ENCODE assay signal across 5 worm cellular contexts in the genomic region with DNA sequence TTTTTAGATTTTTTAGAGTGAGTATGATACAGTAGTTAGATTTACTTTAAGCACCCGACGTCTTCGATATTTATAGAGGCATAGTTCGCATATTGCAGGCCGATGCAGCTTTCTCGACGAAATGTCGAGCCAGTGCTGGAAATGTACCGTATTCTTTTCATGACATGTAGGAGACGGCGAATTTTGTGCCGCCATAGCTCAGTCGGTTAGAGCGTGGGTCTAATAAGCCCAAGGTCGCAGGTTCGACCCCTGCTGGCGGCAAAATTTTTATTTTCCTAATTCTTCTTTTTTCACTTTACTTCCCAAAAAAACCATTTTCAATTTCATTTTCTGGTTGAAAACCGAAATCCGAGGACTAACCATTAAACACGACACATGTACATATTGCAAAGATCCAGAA.
TF ChIP-seq lines count a peak whose summit lies in the region.

No protein-coding gene starts in this region.

TF ChIP-seq in whole organism, L4 larva, 104 proteins besides CTCF, POLR2A, EP300 and RAD21 (continues in another document):
- TF ChIP-seq zip-11 (GFP tag; IDR thresholded peaks at IDR 0.05; lab: Robert Waterston, UW) = no peak
- no peak for TF ChIP-seq ceh-20 (GFP tag; IDR thresholded peaks at IDR 0.05; lab: Robert Waterston, UW)
- 0 out of 2 replicates have a peak, but pooled peaks have one; percentile 12 for TF ChIP-seq ceh-44 (GFP tag; IDR thresholded peaks at IDR 0.05; lab: Robert Waterston, UW)
- TF ChIP-seq vab-7 (GFP tag; IDR thresholded peaks at IDR 0.05; lab: Robert Waterston, UW) = peak; percentile 54; the same call in 1 of the 2 replicates
- TF ChIP-seq duxl-1 (tag; optimal IDR thresholded peaks at IDR 0.05; lab: Kevin White, UChicago; ENCODE audit: poor library complexity) = peak; percentile 21
- TF ChIP-seq lim-7 (GFP tag; IDR thresholded peaks at IDR 0.05; lab: Robert Waterston, UW) = peak; percentile 80; the same call in 1 of the 2 replicates
- TF ChIP-seq pha-4 (GFP tag; IDR thresholded peaks at IDR 0.05; lab: Robert Waterston, UW) = peak; percentile 35; the same call in 1 of the 2 replicates
- no peak for TF ChIP-seq pha-4 (tag; optimal IDR thresholded peaks at IDR 0.05; lab: Kevin White, UChicago)
- TF ChIP-seq lin-13 (GFP tag; optimal IDR thresholded peaks at IDR 0.05; lab: Kevin White, UChicago) = no peak
- TF ChIP-seq egl-43 (GFP tag; IDR thresholded peaks at IDR 0.05; lab: Robert Waterston, UW) = peak; percentile 74
- TF ChIP-seq F37D6.2 (tag; optimal IDR thresholded peaks at IDR 0.05; lab: Kevin White, UChicago) = no peak
- no peak for TF ChIP-seq php-3 (GFP tag; IDR thresholded peaks at IDR 0.05; lab: Robert Waterston, UW)
- no peak for TF ChIP-seq nhr-76 (tag; optimal IDR thresholded peaks at IDR 0.05; lab: Kevin White, UChicago)
- TF ChIP-seq snpc-1.2 (GFP tag; IDR thresholded peaks at IDR 0.05; lab: Robert Waterston, UW) = peak; percentile 20; the same call in 1 of the 2 replicates
- no peak for TF ChIP-seq aly-2 (tag; optimal IDR thresholded peaks at IDR 0.05; lab: Kevin White, UChicago)
- no peak for TF ChIP-seq nhr-42 (GFP tag; IDR thresholded peaks at IDR 0.05; lab: Robert Waterston, UW)
- TF ChIP-seq mdl-1 (tag; optimal IDR thresholded peaks at IDR 0.05; lab: Kevin White, UChicago) = no peak

TF ChIP-seq in whole organism, early embryonic, 17 proteins besides CTCF, POLR2A, EP300 and RAD21:
- 0 out of 2 replicates have a peak, but pooled peaks have one; percentile 31 for TF ChIP-seq flt-1 (GFP tag; IDR thresholded peaks at IDR 0.05; lab: Robert Waterston, UW)
- no peak for TF ChIP-seq sea-1 (GFP tag; conservative IDR thresholded peaks at IDR 0.05; lab: Robert Waterston, UW)
- peak; percentile 73 for TF ChIP-seq pes-1 (GFP tag; IDR thresholded peaks at IDR 0.05; lab: Robert Waterston, UW)
- TF ChIP-seq aly-1 (tag; optimal IDR thresholded peaks at IDR 0.05; lab: Kevin White, UChicago) = no peak
- no peak for TF ChIP-seq B0310.2 (tag; optimal IDR thresholded peaks at IDR 0.05; lab: Kevin White, UChicago)

TF ChIP-seq in whole organism, midembryonic, 9 proteins besides CTCF, POLR2A, EP300 and RAD21:
- TF ChIP-seq T22C8.4 (GFP tag; IDR thresholded peaks at IDR 0.05; lab: Robert Waterston, UW) = no peak
- TF ChIP-seq ref-1 (GFP tag; conservative IDR thresholded peaks at IDR 0.05; lab: Robert Waterston, UW) = 0 out of 2 replicates have a peak, but pooled peaks have one; percentile 29
- TF ChIP-seq flt-1 (GFP tag; IDR thresholded peaks at IDR 0.05; lab: Robert Waterston, UW) = peak; percentile 73
- no peak for TF ChIP-seq cog-1 (tag; optimal IDR thresholded peaks at IDR 0.05; lab: Kevin White, UChicago)
- TF ChIP-seq ztf-29 (GFP tag; IDR thresholded peaks at IDR 0.05; lab: Robert Waterston, UW) = 0 out of 2 replicates have a peak, but pooled peaks have one; percentile 49

TF ChIP-seq in whole organism, mixed stage, embryonic, 35 proteins besides CTCF, POLR2A, EP300 and RAD21:
- peak; percentile 52 for TF ChIP-seq ceh-83 (GFP tag; optimal IDR thresholded peaks at IDR 0.05; lab: Kevin White, UChicago)
- TF ChIP-seq nhr-12 (tag; optimal IDR thresholded peaks at IDR 0.05; lab: Kevin White, UChicago) = no peak

TF ChIP-seq in whole organism, young adult, 124 proteins besides CTCF, POLR2A, EP300 and RAD21:
- TF ChIP-seq lin-26 (GFP tag; IDR thresholded peaks at IDR 0.05; lab: Robert Waterston, UW) = peak; percentile 58; the same call in 1 of the 2 replicates
- TF ChIP-seq D2030.7 (GFP tag; IDR thresholded peaks at IDR 0.05; lab: Robert Waterston, UW) = peak; percentile 67
- TF ChIP-seq fkh-3 (tag; optimal IDR thresholded peaks at IDR 0.05; lab: Kevin White, UChicago) = no peak
- TF ChIP-seq F33H1.4 (GFP tag; IDR thresholded peaks at IDR 0.05; lab: Robert Waterston, UW) = 0 out of 2 replicates have a peak, but pooled peaks have one; percentile 33
- TF ChIP-seq Y95B8A.8 (GFP tag; IDR thresholded peaks at IDR 0.05; lab: Robert Waterston, UW) = 0 out of 2 replicates have a peak, but pooled peaks have one; percentile 17
- no peak for TF ChIP-seq F55B11.4 (tag; optimal IDR thresholded peaks at IDR 0.05; lab: Kevin White, UChicago; ENCODE audit: borderline replicate concordance, insufficient read depth)
- TF ChIP-seq F23B12.7 (tag; optimal IDR thresholded peaks at IDR 0.05; lab: Kevin White, UChicago; ENCODE audit: insufficient read depth) = peak; percentile 56
- TF ChIP-seq lsl-1 (GFP tag; optimal IDR thresholded peaks at IDR 0.05; lab: Kevin White, UChicago) = peak; percentile 15
- 0 out of 2 replicates have a peak, but pooled peaks have one; percentile 30 for TF ChIP-seq rcor-1 (GFP tag; IDR thresholded peaks at IDR 0.05; lab: Robert Waterston, UW)
- TF ChIP-seq ztf-25 (GFP tag; IDR thresholded peaks at IDR 0.05; lab: Robert Waterston, UW) = peak; percentile 14; the same call in 1 of the 2 replicates
- TF ChIP-seq snpc-4 (GFP tag; optimal IDR thresholded peaks at IDR 0.05; lab: Kevin White, UChicago) = no peak
- peak in 1 of 4 experiments; percentile 33 for TF ChIP-seq snpc-4 (tag; optimal IDR thresholded peaks at IDR 0.05; lab: Kevin White, UChicago)
- peak; percentile 42; the same call in 1 of the 2 replicates for TF ChIP-seq hmg-1.2 (GFP tag; IDR thresholded peaks at IDR 0.05; lab: Robert Waterston, UW)
- TF ChIP-seq tbp1 (GFP tag; optimal IDR thresholded peaks at IDR 0.05; lab: Kevin White, UChicago) = peak; percentile 89
- no peak for TF ChIP-seq lin-54 (GFP tag; optimal IDR thresholded peaks at IDR 0.05; lab: Kevin White, UChicago)
- no peak for TF ChIP-seq cebp-1 (GFP tag; IDR thresholded peaks at IDR 0.05; lab: Robert Waterston, UW)
- peak; percentile 17 for TF ChIP-seq cebp-1 (tag; optimal IDR thresholded peaks at IDR 0.05; lab: Kevin White, UChicago)
- peak; percentile 71 for TF ChIP-seq die-1 (tag; optimal IDR thresholded peaks at IDR 0.05; lab: Kevin White, UChicago)
- peak; percentile 72; the same call in 1 of the 2 replicates for TF ChIP-seq nfyb-1 (GFP tag; IDR thresholded peaks at IDR 0.05; lab: Robert Waterston, UW)
- TF ChIP-seq him-1 (tag; optimal IDR thresholded peaks at IDR 0.05; lab: Kevin White, UChicago) = peak; percentile 48
- TF ChIP-seq rpc-1 (optimal IDR thresholded peaks at IDR 0.05; lab: Kevin White, UChicago) = peak; percentile 52
- TF ChIP-seq rpc-1 (tag; optimal IDR thresholded peaks at IDR 0.05; lab: Kevin White, UChicago) = peak; percentile 75
- TF ChIP-seq mes-4 (tag; optimal IDR thresholded peaks at IDR 0.05; lab: Kevin White, UChicago) = no peak
- TF ChIP-seq B0261.1 (tag; optimal IDR thresholded peaks at IDR 0.05; lab: Kevin White, UChicago) = peak; percentile 70
- TF ChIP-seq efl-1 (GFP tag; optimal IDR thresholded peaks at IDR 0.05; lab: Kevin White, UChicago) = no peak
- TF ChIP-seq let-526 (GFP tag; IDR thresholded peaks at IDR 0.05; lab: Robert Waterston, UW) = no peak
- no peak for TF ChIP-seq B0035.1 (tag; optimal IDR thresholded peaks at IDR 0.05; lab: Kevin White, UChicago)
- peak; percentile 19 for TF ChIP-seq F49E8.2 (tag; optimal IDR thresholded peaks at IDR 0.05; lab: Kevin White, UChicago; ENCODE audit: insufficient read depth)
- TF ChIP-seq ceh-79 (tag; optimal IDR thresholded peaks at IDR 0.05; lab: Kevin White, UChicago) = no peak
- peak; percentile 30 for TF ChIP-seq nhr-90 (tag; optimal IDR thresholded peaks at IDR 0.05; lab: Kevin White, UChicago)
- TF ChIP-seq dox-1 (GFP tag; IDR thresholded peaks at IDR 0.05; lab: Robert Waterston, UW) = peak; percentile 38; the same call in 1 of the 2 replicates
